Worm (Caenorhabditis elegans): ENCODE data around the gene C33B4.2.
A peak's percentile ranks its signal among the peaks of the same experiment; 100 is the strongest.

The C33B4.2 gene

ce11 chrII:11390865-11391264 lies 18.9 kb upstream of the C33B4.2 start, which contains the start of gene shn-1:
shn-1 (minus strand) TSS chrII:11390965.
- no peak for TF ChIP-seq repo-1 (tag; optimal IDR thresholded peaks at IDR 0.05)
- no peak for TF ChIP-seq rcor-1 (GFP tag; IDR thresholded peaks at IDR 0.05)
- no peak for TF ChIP-seq T26A5.8 (tag; optimal IDR thresholded peaks at IDR 0.05)
- no peak for TF ChIP-seq D2030.7 (GFP tag; IDR thresholded peaks at IDR 0.05)
- no peak for TF ChIP-seq snpc-3.4 (tag; optimal IDR thresholded peaks at IDR 0.05)
- no peak for TF ChIP-seq die-1 (tag; optimal IDR thresholded peaks at IDR 0.05)
- TF ChIP-seq hrde-1 (tag; optimal IDR thresholded peaks at IDR 0.05; ENCODE audit: borderline replicate concordance), result no peak
- TF ChIP-seq egl-44 (GFP tag; IDR thresholded peaks at IDR 0.05), result no peak
- TF ChIP-seq fkh-3 (tag; optimal IDR thresholded peaks at IDR 0.05), result no peak
- no peak for TF ChIP-seq ceh-27 (GFP tag; optimal IDR thresholded peaks at IDR 0.05)
- no peak for TF ChIP-seq ZK185.1 (tag; optimal IDR thresholded peaks at IDR 0.05; ENCODE audit: poor library complexity, severe bottlenecking)
- TF ChIP-seq aptf-2 (GFP tag; conservative IDR thresholded peaks at IDR 0.05), result no peak
- no peak for TF ChIP-seq egrh-3 (GFP tag; IDR thresholded peaks at IDR 0.05)
- TF ChIP-seq mes-4 (tag; optimal IDR thresholded peaks at IDR 0.05), result no peak
- no peak for TF ChIP-seq dpl-1 (GFP tag; optimal IDR thresholded peaks at IDR 0.05)
- no peak for TF ChIP-seq ztf-3 (GFP tag; optimal IDR thresholded peaks at IDR 0.05)
- TF ChIP-seq F52B5.7 (tag; optimal IDR thresholded peaks at IDR 0.05), result no peak
- TF ChIP-seq chd-7 (tag; optimal IDR thresholded peaks at IDR 0.05), result no peak

- TF ChIP-seq zfh-2 (GFP tag; conservative IDR thresholded peaks at IDR 0.05), result peak; percentile 73
- no peak for TF ChIP-seq B0336.3 (GFP tag; IDR thresholded peaks at IDR 0.05)
- TF ChIP-seq egrh-3 (GFP tag; IDR thresholded peaks at IDR 0.05), result peak; percentile 8; the same call in 1 of the 2 replicates
- 0 out of 2 replicates have a peak, but pooled peaks have one; percentile 24 for TF ChIP-seq ceh-58 (GFP tag; IDR thresholded peaks at IDR 0.05)
Measured at ce11 chrII:11386950-11387349, 15.0 kb upstream of the C33B4.2 start.

ce11 chrII:11384099-11384498 lies 12.2 kb upstream of the C33B4.2 start:
- TF ChIP-seq him-1 (tag; optimal IDR thresholded peaks at IDR 0.05) (no peak), nfya-1 (tag; optimal IDR thresholded peaks at IDR 0.05; ENCODE audit: borderline replicate concordance, insufficient read depth) (no peak), ZK185.1 (tag; optimal IDR thresholded peaks at IDR 0.05; ENCODE audit: poor library complexity, severe bottlenecking) (no peak), dox-1 (GFP tag; IDR thresholded peaks at IDR 0.05) (no peak), zfh-2 (GFP tag; conservative IDR thresholded peaks at IDR 0.05) (no peak), F55B11.4 (tag; optimal IDR thresholded peaks at IDR 0.05; ENCODE audit: borderline replicate concordance, insufficient read depth) (no peak), hrde-1 (tag; optimal IDR thresholded peaks at IDR 0.05; ENCODE audit: borderline replicate concordance) (no peak), madf-3 (GFP tag; IDR thresholded peaks at IDR 0.05) (no peak), snpc-3.4 (tag; optimal IDR thresholded peaks at IDR 0.05) (no peak), ztf-22 (GFP tag; optimal IDR thresholded peaks at IDR 0.05) (no peak), let-607 (tag; optimal IDR thresholded peaks at IDR 0.05) (no peak), tlf-1 (GFP tag; optimal IDR thresholded peaks at IDR 0.05) (no peak), efl-1 (GFP tag; optimal IDR thresholded peaks at IDR 0.05) (no peak), lin-26 (GFP tag; IDR thresholded peaks at IDR 0.05) (no peak)

- no peak for TF ChIP-seq somi-1 (GFP tag; optimal IDR thresholded peaks at IDR 0.05)
- TF ChIP-seq bed-2 (GFP tag; IDR thresholded peaks at IDR 0.05), result no peak
- TF ChIP-seq ets-4 (GFP tag; optimal IDR thresholded peaks at IDR 0.05), result no peak
- no peak for TF ChIP-seq F22D6.2 (tag; optimal IDR thresholded peaks at IDR 0.05)
- TF ChIP-seq bed-1 (GFP tag; IDR thresholded peaks at IDR 0.05), result no peak
- no peak for TF ChIP-seq B0261.1 (tag; optimal IDR thresholded peaks at IDR 0.05)
- no peak for TF ChIP-seq pbrm-1 (GFP tag; IDR thresholded peaks at IDR 0.05)
- no peak for TF ChIP-seq ccch-3 (GFP tag; optimal IDR thresholded peaks at IDR 0.05)
- no peak for TF ChIP-seq F57A8.1 (GFP tag; optimal IDR thresholded peaks at IDR 0.05)
- TF ChIP-seq B0019.2 (GFP tag; conservative IDR thresholded peaks at IDR 0.05), result no peak
Measured at ce11 chrII:11383058-11383457, 11.1 kb upstream of the C33B4.2 start, which contains the start of the genes C33B4.5 and C33B4.4. C33B4.5 (plus strand) TSS chrII:11383327. C33B4.4 (minus strand) TSS chrII:11383442.
